Fruit fly (Drosophila melanogaster): ENCODE results near the gene Ank2.

The Ank2 gene

DNA sequence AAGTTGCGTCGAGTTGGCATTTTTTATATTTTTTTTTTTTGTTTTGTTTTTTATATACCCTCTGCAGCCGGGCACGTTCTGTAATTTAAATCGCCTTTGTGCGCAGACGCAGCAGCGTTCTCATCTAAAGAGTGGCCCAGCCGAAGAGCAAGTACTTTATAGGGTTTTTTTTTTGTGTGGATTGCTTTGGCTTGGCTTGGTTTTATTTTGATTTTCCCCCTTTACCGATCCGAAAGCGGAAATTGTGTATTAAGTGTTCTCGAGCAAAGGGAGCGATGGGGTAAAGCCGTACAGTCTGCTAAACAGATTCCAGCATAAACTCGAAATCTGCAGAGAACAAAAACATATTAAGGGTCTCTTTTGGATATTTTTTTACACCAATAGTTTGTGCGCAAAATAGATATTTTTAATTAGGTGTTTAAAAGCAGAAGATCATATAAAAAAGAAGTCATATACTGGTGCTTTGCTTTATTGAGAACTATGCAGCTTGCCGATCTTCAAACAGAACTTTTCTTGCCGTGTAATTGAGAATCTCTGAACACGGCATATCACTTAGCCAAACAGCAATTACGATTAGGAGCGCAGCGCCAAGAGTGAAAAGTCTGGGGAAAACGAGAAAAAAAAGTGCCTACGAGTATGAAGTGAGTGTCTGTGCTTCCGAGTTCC lies 111.7 kb downstream of the Ank2 start (continued):
- TF ChIP-seq Blimp-1 (GFP tag; optimal IDR thresholded peaks at IDR 0.05) = no peak
